Worm (Caenorhabditis elegans) whole organism, L3 larva: ENCODE results near the gene F23H11.4.

Experiments used
- fos-1 ChIP-seq: fragments of 150-350 bp; optimal IDR thresholded peaks from 2 replicates; lab custom pipeline; 2014; ENCODE audit warnings: missing biosample characterization, missing genetic modification characterization
- lin-15B ChIP-seq: fragments of 150-350 bp; optimal IDR thresholded peaks from 2 replicates; lab custom pipeline; 2014; ENCODE audit warnings: missing biosample characterization, missing genetic modification characterization
- nhr-11 ChIP-seq: fragments of 150-350 bp; optimal IDR thresholded peaks from 2 replicates; lab custom pipeline; 2014; ENCODE audit warnings: missing biosample characterization, missing genetic modification characterization
- nhr-23 ChIP-seq: fragments of 150-350 bp; optimal IDR thresholded peaks from 2 replicates; lab custom pipeline; 2014; ENCODE audit warnings: missing biosample characterization, missing genetic modification reagents, missing genetic modification characterization

ce11 chrIII:946250-946725 is 38.9 kb upstream of the F23H11.4 start, which contains the start of gene fbxa-60:
- TF ChIP-seq fos-1 (tag; lab: Kevin White, UChicago) (no peak), nhr-23 (tag; lab: Kevin White, UChicago) (no peak), nhr-11 (tag; lab: Kevin White, UChicago) (no peak), lin-15B (no peak)
